Fruit fly (Drosophila melanogaster): Measurements from ENCODE around the gene SmydA-2.
A peak's percentile ranks its signal among the peaks of the same experiment; 100 is the strongest.

Gene SmydA-2

DNA sequence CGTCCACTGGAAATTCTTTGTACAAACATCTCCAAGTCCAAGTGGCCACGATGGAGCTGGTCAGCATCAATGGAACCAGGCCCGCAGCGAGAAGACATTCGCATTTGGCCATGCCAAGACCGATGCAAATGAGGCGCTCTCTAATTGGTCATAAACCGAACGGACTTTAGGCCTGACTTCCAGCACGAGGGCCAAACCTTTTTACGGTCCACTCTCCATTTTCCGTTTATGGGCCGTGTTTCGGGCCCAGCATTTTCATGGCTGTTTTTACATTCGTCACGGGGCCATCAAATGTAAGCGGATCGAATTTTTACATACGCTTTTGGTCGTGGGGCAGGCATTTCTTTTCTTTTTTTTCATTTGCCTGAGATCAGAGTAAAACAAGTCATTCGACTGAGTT is 13.4 kb downstream of the SmydA-2 start, which contains the start of gene CG34256:
Gene CG34256 (minus strand): TSS at position 205 of the 400 bp plus-strand sequence.
- TF ChIP-seq salr (GFP tag; optimal IDR thresholded peaks at IDR 0.05) (no peak), svp (GFP tag) (peak; percentile 5), CG9139 (GFP tag; optimal IDR thresholded peaks at IDR 0.05) (no peak)

- peak; percentile 35 for TF ChIP-seq Hr39 (GFP tag; optimal IDR thresholded peaks at IDR 0.05)
- no peak for TF ChIP-seq net (GFP tag; optimal IDR thresholded peaks at IDR 0.05)
- peak; percentile 26 for TF ChIP-seq acj6 (GFP tag; optimal IDR thresholded peaks at IDR 0.05)
- no peak for TF ChIP-seq CG10631 (GFP tag; optimal IDR thresholded peaks at IDR 0.05)
- TF ChIP-seq CG3919 (GFP tag; optimal IDR thresholded peaks at IDR 0.05) = peak; percentile 19
- peak; percentile 76 for TF ChIP-seq Eip78C (GFP tag)
- TF ChIP-seq CG11762 (GFP tag; optimal IDR thresholded peaks at IDR 0.05; ENCODE audit: insufficient read depth) = no peak
- peak; percentile 83 for TF ChIP-seq Blimp-1 (GFP tag; optimal IDR thresholded peaks at IDR 0.05)
- no peak for TF ChIP-seq CG15336 (GFP tag; IDR thresholded peaks at IDR 0.05)
- peak; percentile 12 for TF ChIP-seq CG6792 (GFP tag; optimal IDR thresholded peaks at IDR 0.05)
- peak; percentile 0 for TF ChIP-seq CG34406 (GFP tag; optimal IDR thresholded peaks at IDR 0.05)
- peak; percentile 85 for TF ChIP-seq svp (GFP tag)
- peak; percentile 14 for TF ChIP-seq CG31627 (GFP tag; optimal IDR thresholded peaks at IDR 0.05)
- peak; percentile 15 for TF ChIP-seq pdm3 (GFP tag; optimal IDR thresholded peaks at IDR 0.05)
- TF ChIP-seq cyc (GFP tag; optimal IDR thresholded peaks at IDR 0.05) = peak; percentile 10
- peak; percentile 44 for TF ChIP-seq topi (GFP tag; optimal IDR thresholded peaks at IDR 0.05)
- TF ChIP-seq Sox15 (GFP tag; optimal IDR thresholded peaks at IDR 0.05) = peak; percentile 15
- peak; percentile 4 for TF ChIP-seq Eip75B (GFP tag; optimal IDR thresholded peaks at IDR 0.05)
- TF ChIP-seq Met (GFP tag; optimal IDR thresholded peaks at IDR 0.05) = peak; percentile 30
- no peak for TF ChIP-seq dsx (GFP tag; optimal IDR thresholded peaks at IDR 0.05; ENCODE audit: poor library complexity, severe bottlenecking)
- TF ChIP-seq Eip93F (GFP tag; optimal IDR thresholded peaks at IDR 0.05) = no peak
- no peak for TF ChIP-seq fkh (GFP tag; optimal IDR thresholded peaks at IDR 0.05)
- no peak for TF ChIP-seq CG8119 (GFP tag; IDR thresholded peaks at IDR 0.05)
- TF ChIP-seq Smox (GFP tag; optimal IDR thresholded peaks at IDR 0.05) = peak; percentile 37
Observed at dm6 chr3L:18988055-18988819, 14.8 kb downstream of the SmydA-2 start, which contains the start of gene CG11619. TSS of gene CG11619 (minus strand) at chr3L:18988323.

DNA sequence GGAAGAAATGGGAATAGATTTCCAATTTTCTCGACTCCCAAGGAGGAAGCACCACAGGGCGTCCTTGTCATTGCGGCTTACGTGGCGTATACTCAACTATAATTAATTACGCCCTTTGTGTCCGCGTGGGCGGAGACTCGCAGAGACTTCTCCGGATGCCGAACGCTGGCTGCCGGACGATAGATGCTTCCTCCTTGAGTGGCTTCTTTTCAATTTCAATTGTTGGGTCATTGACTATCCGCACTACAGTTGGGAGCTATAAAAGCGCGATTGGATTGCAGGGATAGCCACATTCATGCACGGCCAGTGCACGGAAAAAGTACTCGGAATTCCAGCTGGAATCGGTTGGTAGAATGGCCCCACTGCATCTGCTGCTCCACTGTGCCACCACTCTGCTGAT is 18.4 kb downstream of the SmydA-2 start, which contains the start of gene CG14075:
Gene CG14075 (plus strand): TSS at position 301 of the 400 bp plus-strand sequence.
- TF ChIP-seq CG4318 (GFP tag; optimal IDR thresholded peaks at IDR 0.05) (no peak), CG10631 (GFP tag; optimal IDR thresholded peaks at IDR 0.05) (no peak), salr (GFP tag; optimal IDR thresholded peaks at IDR 0.05) (no peak)

DNA sequence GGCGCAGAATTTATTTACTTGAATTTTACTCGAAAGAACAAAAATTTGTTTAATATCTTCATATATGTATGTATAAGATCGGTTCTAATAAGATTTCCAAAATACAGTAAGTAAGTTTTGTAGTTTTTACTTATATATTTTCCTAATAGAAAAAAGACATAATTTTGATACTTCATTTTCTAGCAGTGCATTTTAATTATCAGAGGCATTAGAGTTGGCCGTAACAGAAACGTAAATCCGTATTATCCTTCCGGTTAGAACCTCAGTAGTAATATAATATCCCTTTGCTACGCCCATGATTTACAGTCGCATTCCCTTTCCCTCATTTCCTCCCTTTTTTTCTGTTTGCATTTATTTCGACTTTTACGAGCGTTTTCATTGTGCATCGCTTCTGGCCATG is 26.3 kb downstream of the SmydA-2 start:
- TF ChIP-seq fd59A (GFP tag; optimal IDR thresholded peaks at IDR 0.05) (no peak), acj6 (GFP tag; optimal IDR thresholded peaks at IDR 0.05) (peak; percentile 22), ss (GFP tag; optimal IDR thresholded peaks at IDR 0.05) (no peak), Hr39 (GFP tag; optimal IDR thresholded peaks at IDR 0.05) (peak; percentile 37), Sox15 (GFP tag; optimal IDR thresholded peaks at IDR 0.05) (no peak), CG1621 (tag; optimal IDR thresholded peaks at IDR 0.05) (no peak), CG10669 (GFP tag; optimal IDR thresholded peaks at IDR 0.05) (no peak), CG8119 (GFP tag; IDR thresholded peaks at IDR 0.05) (no peak), Hr4 (GFP tag; optimal IDR thresholded peaks at IDR 0.05) (no peak), CG6276 (GFP tag; optimal IDR thresholded peaks at IDR 0.05) (no peak), Ets21C (GFP tag; optimal IDR thresholded peaks at IDR 0.05) (no peak), CG3919 (GFP tag; optimal IDR thresholded peaks at IDR 0.05) (no peak), eg (GFP tag; IDR thresholded peaks at IDR 0.05) (no peak), CG6854 (GFP tag; optimal IDR thresholded peaks at IDR 0.05) (no peak), Eip78C (GFP tag) (peak; percentile 76), topi (GFP tag; optimal IDR thresholded peaks at IDR 0.05) (peak; percentile 48), CG34406 (GFP tag; optimal IDR thresholded peaks at IDR 0.05) (no peak), CG11762 (GFP tag; optimal IDR thresholded peaks at IDR 0.05; ENCODE audit: insufficient read depth) (no peak), lz (GFP tag; optimal IDR thresholded peaks at IDR 0.05) (peak; percentile 24), salr (GFP tag; optimal IDR thresholded peaks at IDR 0.05) (no peak), CG10631 (GFP tag; optimal IDR thresholded peaks at IDR 0.05) (peak; percentile 5), Eip75B (GFP tag; optimal IDR thresholded peaks at IDR 0.05) (no peak), spab (GFP tag; optimal IDR thresholded peaks at IDR 0.05) (no peak), Ets96B (tag; optimal IDR thresholded peaks at IDR 0.05) (no peak), Sox102F (GFP tag; optimal IDR thresholded peaks at IDR 0.05) (peak; percentile 5), CG31627 (GFP tag; optimal IDR thresholded peaks at IDR 0.05) (peak; percentile 48), esn (GFP tag; optimal IDR thresholded peaks at IDR 0.05) (peak; percentile 51), Blimp-1 (GFP tag; optimal IDR thresholded peaks at IDR 0.05) (no peak), Sox14 (GFP tag; optimal IDR thresholded peaks at IDR 0.05) (peak; percentile 31)
